Fruit fly (Drosophila melanogaster): ENCODE data around the gene Rpt2.

- no peak for TF ChIP-seq usp (GFP tag; optimal IDR thresholded peaks at IDR 0.05)
- no peak for TF ChIP-seq psq (optimal IDR thresholded peaks at IDR 0.05)
- no peak for TF ChIP-seq EcR (GFP tag; optimal IDR thresholded peaks at IDR 0.05)
- TF ChIP-seq CG8478 (optimal IDR thresholded peaks at IDR 0.05) = no peak
- no peak for TF ChIP-seq pan (optimal IDR thresholded peaks at IDR 0.05)
These were observed 24.0 kb upstream of the Rpt2 start for dm6 chr3R:23955380-23955779.

Measured in whole organism.